Worm (Caenorhabditis elegans): ENCODE results near the gene E02H9.3.
A peak's percentile ranks its signal among the peaks of the same experiment; 100 is the strongest.

E02H9.3 gene

DNA sequence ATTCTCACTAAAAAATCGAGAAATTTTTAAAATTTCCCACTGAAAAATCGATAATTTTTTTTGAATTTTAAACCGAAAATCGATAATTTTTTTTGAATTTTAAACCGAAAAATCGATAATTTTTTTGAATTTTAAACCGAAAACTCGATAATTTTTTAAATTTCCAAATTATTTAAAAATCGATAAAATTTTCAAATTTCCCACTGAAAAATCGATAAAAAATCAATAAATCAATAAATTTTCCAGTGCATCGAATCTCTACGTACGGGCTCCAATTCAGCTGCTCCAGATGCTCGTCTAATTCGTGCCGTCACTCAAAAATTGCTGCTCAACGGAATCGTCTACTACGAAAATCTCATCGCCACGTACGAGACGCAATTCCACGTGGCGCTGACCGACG, 19.8 kb downstream of the E02H9.3 start:
- TF ChIP-seq sem-2 (GFP tag; optimal IDR thresholded peaks at IDR 0.05) (no peak), M03D4.4 (tag; optimal IDR thresholded peaks at IDR 0.05) (no peak), unc-62 (GFP tag; optimal IDR thresholded peaks at IDR 0.05) (no peak), ham-2 (GFP tag; optimal IDR thresholded peaks at IDR 0.05) (no peak), snpc-4 (tag; optimal IDR thresholded peaks at IDR 0.05) (no peak), mab-5 (tag; optimal IDR thresholded peaks at IDR 0.05) (no peak)

DNA sequence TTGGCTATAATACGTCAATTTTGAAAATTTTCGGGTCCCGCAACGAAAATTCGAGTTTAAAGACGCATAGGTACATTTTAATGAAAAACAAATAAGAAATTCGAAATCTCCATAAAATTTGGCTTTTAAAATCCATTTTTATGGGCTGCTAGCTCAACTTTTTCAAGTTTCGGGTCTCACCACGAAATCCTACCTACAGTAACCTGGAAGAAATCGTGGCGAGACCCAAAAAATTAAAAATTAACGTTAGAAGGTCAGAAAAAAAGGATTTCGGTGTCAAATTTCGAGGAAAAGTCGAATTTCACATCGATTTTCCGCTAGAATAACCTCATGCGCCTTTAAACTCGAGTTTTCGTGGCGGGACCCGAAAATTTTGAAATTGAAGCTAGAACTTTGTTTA, 23.3 kb downstream of the E02H9.3 start:
- TF ChIP-seq lsy-2 (tag; optimal IDR thresholded peaks at IDR 0.05), result peak; percentile 78
- TF ChIP-seq lin-13 (tag; optimal IDR thresholded peaks at IDR 0.05), result peak; percentile 60
- TF ChIP-seq drap-1 (GFP tag; optimal IDR thresholded peaks at IDR 0.05), result no peak

DNA sequence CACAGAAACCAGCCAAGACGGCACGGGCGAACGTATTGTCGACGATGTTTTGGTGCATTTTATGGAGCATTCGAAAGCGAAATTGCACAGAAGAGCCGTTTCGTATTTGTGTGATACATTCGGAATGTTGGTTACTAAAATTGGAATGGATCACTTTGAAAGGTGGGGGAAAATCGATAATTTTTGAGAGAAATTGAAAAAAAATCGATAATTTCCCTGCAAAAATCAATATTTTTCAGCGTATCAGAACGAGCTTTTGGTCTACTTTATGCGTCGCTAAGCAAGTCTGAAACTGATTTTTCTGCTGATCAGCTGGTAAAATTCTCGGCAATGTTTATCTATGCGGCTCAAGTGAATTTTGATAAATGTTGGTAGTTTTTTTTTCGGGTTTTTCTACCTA, 23.9 kb downstream of the E02H9.3 start:
- TF ChIP-seq unc-62 (GFP tag; optimal IDR thresholded peaks at IDR 0.05) (no peak), mep-1 (tag; optimal IDR thresholded peaks at IDR 0.05) (no peak), mls-2 (tag; optimal IDR thresholded peaks at IDR 0.05) (no peak), snpc-4 (tag; optimal IDR thresholded peaks at IDR 0.05) (no peak), unc-120 (tag; optimal IDR thresholded peaks at IDR 0.05; ENCODE audit: poor library complexity, severe bottlenecking) (no peak), elt-1 (tag; optimal IDR thresholded peaks at IDR 0.05; ENCODE audit: borderline replicate concordance, insufficient read depth) (no peak), ces-1 (GFP tag; optimal IDR thresholded peaks at IDR 0.05) (no peak), nhr-12 (tag; optimal IDR thresholded peaks at IDR 0.05) (no peak), drap-1 (GFP tag; optimal IDR thresholded peaks at IDR 0.05) (no peak), mab-5 (tag; optimal IDR thresholded peaks at IDR 0.05) (no peak), zip-8 (tag; optimal IDR thresholded peaks at IDR 0.05) (no peak), pha-4 (tag; optimal IDR thresholded peaks at IDR 0.05) (no peak), M03D4.4 (tag; optimal IDR thresholded peaks at IDR 0.05) (no peak), nhr-76 (tag; optimal IDR thresholded peaks at IDR 0.05) (no peak), hlh-1 (tag; optimal IDR thresholded peaks at IDR 0.05) (no peak), sem-2 (GFP tag; optimal IDR thresholded peaks at IDR 0.05) (no peak), lsy-2 (tag; optimal IDR thresholded peaks at IDR 0.05) (no peak), lin-32 (GFP tag; optimal IDR thresholded peaks at IDR 0.05) (no peak), bed-3 (GFP tag; optimal IDR thresholded peaks at IDR 0.05) (no peak)

DNA sequence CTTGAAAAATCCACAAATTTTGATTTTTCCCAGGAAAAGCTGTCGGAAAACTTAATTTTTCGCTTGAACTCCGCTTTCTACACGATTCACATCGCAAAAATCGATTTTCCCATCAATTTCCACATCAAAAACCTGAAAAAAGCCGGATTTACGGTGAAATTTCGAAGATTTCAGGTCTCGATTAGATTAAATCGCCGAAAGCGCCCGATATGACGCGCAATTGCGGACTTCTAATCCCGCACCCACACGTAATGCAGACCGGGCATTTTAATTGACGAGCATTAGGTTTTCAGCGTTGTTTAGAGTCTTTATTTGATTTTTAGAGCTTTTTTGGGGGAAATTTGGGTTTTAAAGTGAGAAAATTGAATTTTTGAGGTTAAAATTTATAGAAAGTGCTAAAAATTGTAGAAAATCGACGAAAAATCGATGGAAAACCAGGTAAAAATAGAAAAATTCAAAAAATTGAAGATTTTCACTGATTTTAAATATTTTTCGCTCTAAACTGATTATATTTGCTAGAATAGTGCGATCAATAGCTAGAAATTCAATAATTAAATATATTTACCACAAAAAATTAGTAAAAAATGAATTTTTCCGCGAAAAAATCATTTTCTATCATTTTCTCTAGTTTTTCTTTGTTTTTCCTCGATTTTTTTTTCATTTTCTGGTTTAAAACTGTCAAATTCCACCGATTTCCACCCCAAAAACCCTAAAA, 28.4 kb downstream of the E02H9.3 start, which contains the start of gene Y54F10AL.1:
TSS of gene Y54F10AL.1 (plus strand) at position 665 of the 715 bp plus-strand sequence.
- peak; percentile 10 for TF ChIP-seq mep-1 (tag; optimal IDR thresholded peaks at IDR 0.05)
- no peak for TF ChIP-seq ztf-11 (tag; optimal IDR thresholded peaks at IDR 0.05)
- TF ChIP-seq nhr-76 (tag; optimal IDR thresholded peaks at IDR 0.05), result no peak
- no peak for TF ChIP-seq snpc-4 (tag; optimal IDR thresholded peaks at IDR 0.05)
- no peak for TF ChIP-seq unc-62 (GFP tag; optimal IDR thresholded peaks at IDR 0.05)
- TF ChIP-seq sem-2 (GFP tag; optimal IDR thresholded peaks at IDR 0.05), result no peak
- TF ChIP-seq unc-120 (tag; optimal IDR thresholded peaks at IDR 0.05; ENCODE audit: poor library complexity, severe bottlenecking), result no peak
- TF ChIP-seq tbx-8 (GFP tag; optimal IDR thresholded peaks at IDR 0.05), result no peak
- peak; percentile 88 for TF ChIP-seq ces-1 (GFP tag; optimal IDR thresholded peaks at IDR 0.05)
- TF ChIP-seq elt-1 (tag; optimal IDR thresholded peaks at IDR 0.05; ENCODE audit: borderline replicate concordance, insufficient read depth), result peak; percentile 75
- no peak for TF ChIP-seq ceh-83 (GFP tag; optimal IDR thresholded peaks at IDR 0.05)
- no peak for TF ChIP-seq blmp-1 (tag; optimal IDR thresholded peaks at IDR 0.05)
- peak; percentile 43 for TF ChIP-seq lin-13 (tag; optimal IDR thresholded peaks at IDR 0.05)
- peak; percentile 5 for TF ChIP-seq lsy-2 (tag; optimal IDR thresholded peaks at IDR 0.05)

DNA sequence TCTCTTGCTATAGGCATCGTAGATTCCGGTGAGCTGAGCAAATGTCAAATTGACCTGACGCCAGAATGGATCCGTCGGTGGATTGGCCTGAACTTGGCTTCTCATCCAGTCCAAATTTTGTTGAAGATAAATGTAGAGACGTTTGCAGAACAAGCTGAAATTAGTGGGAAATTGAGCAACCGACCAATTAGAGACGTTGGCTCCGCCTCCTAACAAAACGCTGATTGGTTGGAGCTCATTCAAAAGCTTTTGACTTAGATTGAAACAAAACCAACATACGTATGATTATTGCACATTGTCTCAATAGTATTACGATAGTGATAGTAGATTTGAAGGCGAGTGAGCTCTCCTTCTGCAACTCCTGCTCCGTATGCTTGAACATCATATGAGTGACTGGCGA, 47.6 kb downstream of the E02H9.3 start:
- no peak for TF ChIP-seq tbx-8 (GFP tag; optimal IDR thresholded peaks at IDR 0.05)
- no peak for TF ChIP-seq ceh-39 (tag; optimal IDR thresholded peaks at IDR 0.05)
- TF ChIP-seq ces-1 (GFP tag; optimal IDR thresholded peaks at IDR 0.05), result no peak
- no peak for TF ChIP-seq ceh-83 (GFP tag; optimal IDR thresholded peaks at IDR 0.05)
- no peak for TF ChIP-seq unc-62 (GFP tag; optimal IDR thresholded peaks at IDR 0.05)
- TF ChIP-seq M03D4.4 (tag; optimal IDR thresholded peaks at IDR 0.05), result no peak

DNA sequence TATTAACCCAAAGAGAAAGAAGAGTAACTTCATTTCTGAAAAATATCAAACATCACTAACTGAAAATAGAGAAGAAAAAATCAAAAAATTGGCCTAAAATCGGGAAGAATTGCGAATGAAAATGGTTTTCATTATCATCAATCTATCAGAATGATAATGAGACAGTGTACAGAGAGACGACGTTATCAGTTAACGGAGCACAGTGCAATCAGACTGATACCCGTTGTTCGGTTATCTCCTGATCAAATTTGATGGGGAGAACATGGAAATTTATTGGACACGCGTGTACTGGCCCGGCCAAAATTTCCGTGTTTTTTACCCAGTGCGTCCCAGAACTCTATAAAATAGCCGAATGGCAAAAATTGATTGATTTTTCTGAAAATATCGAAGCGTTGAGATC, 49.1 kb downstream of the E02H9.3 start, which contains the start of gene Y54F10AM.8:
TSS of gene Y54F10AM.8 (minus strand) at position 35 of the 400 bp plus-strand sequence.
- TF ChIP-seq ces-1 (GFP tag; optimal IDR thresholded peaks at IDR 0.05) (no peak), ceh-43 (GFP tag; optimal IDR thresholded peaks at IDR 0.05) (no peak), lin-32 (GFP tag; optimal IDR thresholded peaks at IDR 0.05) (no peak), unc-39 (tag; optimal IDR thresholded peaks at IDR 0.05) (no peak), nhr-237 (tag; optimal IDR thresholded peaks at IDR 0.05) (no peak), bed-3 (GFP tag; optimal IDR thresholded peaks at IDR 0.05) (no peak), drap-1 (GFP tag; optimal IDR thresholded peaks at IDR 0.05) (no peak), M03D4.4 (tag; optimal IDR thresholded peaks at IDR 0.05) (no peak), nhr-12 (tag; optimal IDR thresholded peaks at IDR 0.05) (no peak), lsy-2 (tag; optimal IDR thresholded peaks at IDR 0.05) (no peak)
